ENCODE assay signal across 1 fruit fly cellular context in genomic region chr3L:14616085-14617026, dm6.
TF ChIP-seq lines count a peak whose summit lies in the region.

No protein-coding gene starts in this region.

TF ChIP-seq in whole organism, embryonic, 481 proteins besides CTCF, POLR2A, EP300 and RAD21 (continued from another document):
- TF ChIP-seq bsh (GFP tag; optimal IDR thresholded peaks at IDR 0.05; lab: Kevin White, UChicago) = peak in 1 of 2 experiments; percentile 51
- TF ChIP-seq Blimp-1 (GFP tag; optimal IDR thresholded peaks at IDR 0.05; lab: Kevin White, UChicago) = peak; percentile 43
- no peak for TF ChIP-seq BEAF-32 (GFP tag; optimal IDR thresholded peaks at IDR 0.05; lab: Kevin White, UChicago)
- no peak for TF ChIP-seq ham (GFP tag; IDR thresholded peaks at IDR 0.05; lab: Robert Waterston, UW)
- TF ChIP-seq Sry-β (GFP tag; optimal IDR thresholded peaks at IDR 0.05; lab: Kevin White, UChicago) = no peak
- no peak for TF ChIP-seq ttk (GFP tag; IDR thresholded peaks at IDR 0.05; lab: Robert Waterston, UW)
- TF ChIP-seq Fer3 (tag; optimal IDR thresholded peaks at IDR 0.05; lab: Kevin White, UChicago) = no peak
- TF ChIP-seq CG15696 (tag; optimal IDR thresholded peaks at IDR 0.05; lab: Kevin White, UChicago) = no peak
- 0 out of 2 replicates have a peak, but pooled peaks have one; percentile 21 for TF ChIP-seq Drgx (GFP tag; IDR thresholded peaks at IDR 0.05; lab: Robert Waterston, UW)
- TF ChIP-seq sima (GFP tag; optimal IDR thresholded peaks at IDR 0.05; lab: Kevin White, UChicago) = no peak
- TF ChIP-seq Ada2b (GFP tag; IDR thresholded peaks at IDR 0.05; lab: Robert Waterston, UW) = no peak
- no peak for TF ChIP-seq CG17802 (tag; optimal IDR thresholded peaks at IDR 0.05; lab: Kevin White, UChicago)
- peak; percentile 30 for TF ChIP-seq PHDP (tag; optimal IDR thresholded peaks at IDR 0.05; lab: Kevin White, UChicago)
- peak; percentile 92 for TF ChIP-seq CG13894 (tag; optimal IDR thresholded peaks at IDR 0.05; lab: Kevin White, UChicago)
- TF ChIP-seq Meics (GFP tag; optimal IDR thresholded peaks at IDR 0.05; lab: Kevin White, UChicago) = peak; percentile 24
- TF ChIP-seq CG18599 (GFP tag; optimal IDR thresholded peaks at IDR 0.05; lab: Kevin White, UChicago) = peak; percentile 18
- no peak for TF ChIP-seq YL-1 (GFP tag; optimal IDR thresholded peaks at IDR 0.05; lab: Kevin White, UChicago)
- peak; percentile 51 for TF ChIP-seq gem (tag; optimal IDR thresholded peaks at IDR 0.05; lab: Kevin White, UChicago)
- peak; percentile 59 for TF ChIP-seq lab (GFP tag; optimal IDR thresholded peaks at IDR 0.05; lab: Kevin White, UChicago)
- TF ChIP-seq CoRest (tag; optimal IDR thresholded peaks at IDR 0.05; lab: Kevin White, UChicago) = peak; percentile 25
- no peak for TF ChIP-seq gsb (GFP tag; IDR thresholded peaks at IDR 0.05; lab: Robert Waterston, UW)
- no peak for TF ChIP-seq CG4328 (GFP tag; optimal IDR thresholded peaks at IDR 0.05; lab: Kevin White, UChicago)
- peak; percentile 31 for TF ChIP-seq CG7839 (tag; optimal IDR thresholded peaks at IDR 0.05; lab: Kevin White, UChicago)
- TF ChIP-seq dm (GFP tag; optimal IDR thresholded peaks at IDR 0.05; lab: Kevin White, UChicago) = no peak
- peak; percentile 5 for TF ChIP-seq D19B (GFP tag; optimal IDR thresholded peaks at IDR 0.05; lab: Kevin White, UChicago)
- peak; percentile 27; the same call in 1 of the 3 replicates for TF ChIP-seq row (GFP tag; IDR thresholded peaks at IDR 0.05; lab: Robert Waterston, UW)
- TF ChIP-seq odd (GFP tag; optimal IDR thresholded peaks at IDR 0.05; lab: Kevin White, UChicago) = no peak
- TF ChIP-seq CG8924 (tag; optimal IDR thresholded peaks at IDR 0.05; lab: Kevin White, UChicago) = peak; percentile 4
- TF ChIP-seq Ptx1 (GFP tag; IDR thresholded peaks at IDR 0.05; lab: Robert Waterston, UW) = 0 out of 2 replicates have a peak, but pooled peaks have one; percentile 11
- peak; percentile 39 for TF ChIP-seq CG12391 (tag; optimal IDR thresholded peaks at IDR 0.05; lab: Kevin White, UChicago)
- no peak for TF ChIP-seq MESR4 (GFP tag; optimal IDR thresholded peaks at IDR 0.05; lab: Kevin White, UChicago)
- TF ChIP-seq abd-A (tag; optimal IDR thresholded peaks at IDR 0.05; lab: Kevin White, UChicago) = peak; percentile 44
- no peak for TF ChIP-seq CG2199 (GFP tag; IDR thresholded peaks at IDR 0.05; lab: Robert Waterston, UW)
- no peak for TF ChIP-seq Dref (GFP tag; IDR thresholded peaks at IDR 0.05; lab: Robert Waterston, UW)
- TF ChIP-seq Ssrp (tag; optimal IDR thresholded peaks at IDR 0.05; lab: Kevin White, UChicago) = peak; percentile 9
- no peak for TF ChIP-seq Mad (GFP tag; optimal IDR thresholded peaks at IDR 0.05; lab: Kevin White, UChicago)
- TF ChIP-seq CG8388 (GFP tag; optimal IDR thresholded peaks at IDR 0.05; lab: Kevin White, UChicago) = peak; percentile 10
- TF ChIP-seq Ets65A (GFP tag; lab: Kevin White, UChicago) = peak; percentile 62
- no peak for TF ChIP-seq HHEX (GFP tag; optimal IDR thresholded peaks at IDR 0.05; lab: Kevin White, UChicago)
- no peak for TF ChIP-seq MBD-R2 (GFP tag; IDR thresholded peaks at IDR 0.05; lab: Robert Waterston, UW)
- no peak for TF ChIP-seq CG13123 (GFP tag; optimal IDR thresholded peaks at IDR 0.05; lab: Kevin White, UChicago)
- TF ChIP-seq Lpt (GFP tag; optimal IDR thresholded peaks at IDR 0.05; lab: Kevin White, UChicago) = no peak
- TF ChIP-seq CG10209 (GFP tag; optimal IDR thresholded peaks at IDR 0.05; lab: Kevin White, UChicago) = no peak
- no peak for TF ChIP-seq NC2β (GFP tag; optimal IDR thresholded peaks at IDR 0.05; lab: Kevin White, UChicago)
- TF ChIP-seq Dp (GFP tag; optimal IDR thresholded peaks at IDR 0.05; lab: Kevin White, UChicago) = no peak
- peak; percentile 28 for TF ChIP-seq dmrt11E (tag; optimal IDR thresholded peaks at IDR 0.05; lab: Kevin White, UChicago)
- peak; percentile 16; the same call in 1 of the 2 replicates for TF ChIP-seq vvl (GFP tag; IDR thresholded peaks at IDR 0.05; lab: Robert Waterston, UW)
- no peak for TF ChIP-seq CG17829 (tag; optimal IDR thresholded peaks at IDR 0.05; lab: Kevin White, UChicago)
- TF ChIP-seq chinmo (GFP tag; IDR thresholded peaks at IDR 0.05; lab: Robert Waterston, UW; ENCODE audit: partially characterized antibody) = peak; percentile 75; the same call in 2 of the 4 replicates
- peak; percentile 9 for TF ChIP-seq CG2120 (GFP tag; optimal IDR thresholded peaks at IDR 0.05; lab: Kevin White, UChicago)
- TF ChIP-seq grau (tag; optimal IDR thresholded peaks at IDR 0.05; lab: Kevin White, UChicago) = peak; percentile 51
- no peak for TF ChIP-seq CG31388 (GFP tag; optimal IDR thresholded peaks at IDR 0.05; lab: Kevin White, UChicago)
- 0 out of 3 replicates have a peak, but pooled peaks have one; percentile 34 for TF ChIP-seq CG11456 (GFP tag; IDR thresholded peaks at IDR 0.05; lab: Robert Waterston, UW)
- TF ChIP-seq p53 (GFP tag; optimal IDR thresholded peaks at IDR 0.05; lab: Kevin White, UChicago) = no peak
- TF ChIP-seq CG2712 (tag; optimal IDR thresholded peaks at IDR 0.05; lab: Kevin White, UChicago) = peak; percentile 23
- no peak for TF ChIP-seq ash1 (GFP tag; optimal IDR thresholded peaks at IDR 0.05; lab: Kevin White, UChicago)
- TF ChIP-seq crc (GFP tag; optimal IDR thresholded peaks at IDR 0.05; lab: Kevin White, UChicago) = no peak
- TF ChIP-seq CG2678 (tag; optimal IDR thresholded peaks at IDR 0.05; lab: Kevin White, UChicago) = peak; percentile 18
- TF ChIP-seq CG14667 (GFP tag; IDR thresholded peaks at IDR 0.05; lab: Robert Waterston, UW) = no peak
- peak; percentile 1 for TF ChIP-seq D19A (tag; optimal IDR thresholded peaks at IDR 0.05; lab: Kevin White, UChicago)
- no peak for TF ChIP-seq Dbx (GFP tag; IDR thresholded peaks at IDR 0.05; lab: Robert Waterston, UW)
- peak; percentile 37 for TF ChIP-seq Sox102F (GFP tag; optimal IDR thresholded peaks at IDR 0.05; lab: Kevin White, UChicago)
- TF ChIP-seq CG15269 (tag; optimal IDR thresholded peaks at IDR 0.05; lab: Kevin White, UChicago) = peak; percentile 22
- no peak for TF ChIP-seq bab2 (GFP tag; optimal IDR thresholded peaks at IDR 0.05; lab: Kevin White, UChicago)
- peak; percentile 53 for TF ChIP-seq Med (GFP tag; lab: Kevin White, UChicago)
- TF ChIP-seq Atf6 (GFP tag; IDR thresholded peaks at IDR 0.05; lab: Robert Waterston, UW) = no peak
- TF ChIP-seq Lhr (GFP tag; optimal IDR thresholded peaks at IDR 0.05; lab: Kevin White, UChicago) = no peak
- no peak for TF ChIP-seq vfl (GFP tag; optimal IDR thresholded peaks at IDR 0.05; lab: Kevin White, UChicago)
- no peak for TF ChIP-seq Stat92E (GFP tag; optimal IDR thresholded peaks at IDR 0.05; lab: Kevin White, UChicago)
- no peak for TF ChIP-seq CG6654 (GFP tag; optimal IDR thresholded peaks at IDR 0.05; lab: Kevin White, UChicago)
- no peak for TF ChIP-seq HLH4C (GFP tag; IDR thresholded peaks at IDR 0.05; lab: Robert Waterston, UW; ENCODE audit: partially characterized antibody)
- peak; percentile 3 for TF ChIP-seq dmrt99B (tag; optimal IDR thresholded peaks at IDR 0.05; lab: Kevin White, UChicago)
- peak; percentile 26 for TF ChIP-seq CG11504 (tag; optimal IDR thresholded peaks at IDR 0.05; lab: Kevin White, UChicago)
- no peak for TF ChIP-seq CG8478 (optimal IDR thresholded peaks at IDR 0.05; lab: Kevin White, UChicago)
- no peak for TF ChIP-seq ftz-f1 (GFP tag; optimal IDR thresholded peaks at IDR 0.05; lab: Kevin White, UChicago)
- no peak for TF ChIP-seq inv (GFP tag; IDR thresholded peaks at IDR 0.05; lab: Robert Waterston, UW; ENCODE audit: partially characterized antibody)
- no peak for TF ChIP-seq CG32772 (GFP tag; IDR thresholded peaks at IDR 0.05; lab: Robert Waterston, UW)
- peak; percentile 17 for TF ChIP-seq CG3281 (GFP tag; optimal IDR thresholded peaks at IDR 0.05; lab: Kevin White, UChicago)
- no peak for TF ChIP-seq gcm (GFP tag; optimal IDR thresholded peaks at IDR 0.05; lab: Kevin White, UChicago)
- no peak for TF ChIP-seq bbx (GFP tag; IDR thresholded peaks at IDR 0.05; lab: Robert Waterston, UW; ENCODE audit: partially characterized antibody)
